Fruit fly (Drosophila melanogaster): Measurements from ENCODE around the gene CG33946.

- TF ChIP-seq OdsH (GFP tag; optimal IDR thresholded peaks at IDR 0.05) (no peak), pan (optimal IDR thresholded peaks at IDR 0.05) (no peak), Vsx2 (GFP tag; optimal IDR thresholded peaks at IDR 0.05; ENCODE audit: partially characterized antibody) (no peak), fru (GFP tag; optimal IDR thresholded peaks at IDR 0.05) (no peak), HLH106 (tag; optimal IDR thresholded peaks at IDR 0.05) (no peak), psq (GFP tag; optimal IDR thresholded peaks at IDR 0.05) (no peak)
Observed at dm6 chr3L:6215976-6216786, 4.2 kb upstream of the CG33946 start.
